Fruit fly (Drosophila melanogaster): ENCODE measurements around the gene 5PtaseI.

5PtaseI gene

DNA sequence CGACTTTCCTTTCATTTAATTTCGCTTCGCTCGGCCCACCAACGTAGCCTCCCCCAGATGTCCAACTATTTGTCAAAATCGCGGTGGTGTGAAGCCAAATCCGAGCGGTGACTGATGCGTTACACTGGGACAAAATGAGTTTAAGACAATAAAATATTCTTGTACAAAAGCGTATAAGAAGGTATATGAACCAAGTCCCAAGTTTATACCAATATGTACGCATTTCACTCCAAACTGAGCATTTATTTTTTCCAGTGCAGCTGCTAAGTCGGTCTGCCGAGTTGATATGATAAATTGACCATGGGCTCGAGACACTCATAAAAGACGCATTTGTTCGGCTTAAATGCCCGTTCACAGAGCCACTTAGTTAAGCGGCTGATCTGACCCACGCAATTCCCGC, 40.2 kb downstream of the 5PtaseI start (continued):
- TF ChIP-seq CG11085 (GFP tag; IDR thresholded peaks at IDR 0.05) (no peak), unc-4 (GFP tag; IDR thresholded peaks at IDR 0.05; ENCODE audit: partially characterized antibody) (no peak), CG12236 (GFP tag; optimal IDR thresholded peaks at IDR 0.05) (no peak), CG11723 (GFP tag; optimal IDR thresholded peaks at IDR 0.05) (peak; percentile 6), dpn (GFP tag; optimal IDR thresholded peaks at IDR 0.05) (peak; percentile 49 to 70), CG9797 (GFP tag; optimal IDR thresholded peaks at IDR 0.05) (no peak), CG7786 (GFP tag; optimal IDR thresholded peaks at IDR 0.05) (peak; percentile 42), Scr (GFP tag; IDR thresholded peaks at IDR 0.05; ENCODE audit: partially characterized antibody) (no peak), CG18599 (GFP tag; optimal IDR thresholded peaks at IDR 0.05) (peak; percentile 43), sens-2 (GFP tag; IDR thresholded peaks at IDR 0.05) (no peak), CG32767 (GFP tag; IDR thresholded peaks at IDR 0.05) (no peak), crol (GFP tag; IDR thresholded peaks at IDR 0.05) (no peak), CG43689 (GFP tag; IDR thresholded peaks at IDR 0.05) (0 out of 2 replicates have a peak, but pooled peaks have one; percentile 14), ham (GFP tag; IDR thresholded peaks at IDR 0.05) (no peak), CG10565 (GFP tag; optimal IDR thresholded peaks at IDR 0.05) (no peak), Dbx (GFP tag; IDR thresholded peaks at IDR 0.05) (0 out of 3 replicates have a peak, but pooled peaks have one; percentile 42), CG6683 (GFP tag; optimal IDR thresholded peaks at IDR 0.05) (no peak), GATAe (GFP tag; conservative IDR thresholded peaks at IDR 0.05) (no peak), CG6272 (GFP tag; IDR thresholded peaks at IDR 0.05) (no peak), ems (GFP tag; optimal IDR thresholded peaks at IDR 0.05) (no peak), CG4854 (GFP tag; optimal IDR thresholded peaks at IDR 0.05) (no peak), Ets65A (GFP tag) (peak; percentile 73), CG12391 (tag; optimal IDR thresholded peaks at IDR 0.05) (peak; percentile 54), kah (GFP tag; optimal IDR thresholded peaks at IDR 0.05) (no peak), crp (GFP tag; optimal IDR thresholded peaks at IDR 0.05) (no peak), CG4730 (GFP tag; IDR thresholded peaks at IDR 0.05) (peak; percentile 31; the same call in 1 of the 2 replicates), CG9727 (GFP tag; optimal IDR thresholded peaks at IDR 0.05) (peak; percentile 29), gro (GFP tag; optimal IDR thresholded peaks at IDR 0.05) (no peak), CG10321 (GFP tag; IDR thresholded peaks at IDR 0.05) (0 out of 2 replicates have a peak, but pooled peaks have one; percentile 18), CG34376 (GFP tag; optimal IDR thresholded peaks at IDR 0.05) (no peak), bab2 (GFP tag; optimal IDR thresholded peaks at IDR 0.05) (peak; percentile 66), ATbp (GFP tag; optimal IDR thresholded peaks at IDR 0.05) (peak; percentile 17), kay (GFP tag; optimal IDR thresholded peaks at IDR 0.05) (no peak), CG11093 (GFP tag; IDR thresholded peaks at IDR 0.05) (no peak), lmd (GFP tag; IDR thresholded peaks at IDR 0.05) (peak; percentile 76), CG8359 (GFP tag; optimal IDR thresholded peaks at IDR 0.05; ENCODE audit: borderline replicate concordance) (no peak), pan (optimal IDR thresholded peaks at IDR 0.05) (no peak), pan (GFP tag; optimal IDR thresholded peaks at IDR 0.05 in 1 of 2, IDR thresholded peaks at IDR 0.05 in 1 of 2) (peak in 1 of 2 experiments; percentile 66), dati (GFP tag; IDR thresholded peaks at IDR 0.05) (no peak), H15 (GFP tag; IDR thresholded peaks at IDR 0.05) (peak; percentile 48; the same call in 1 of the 3 replicates), Rx (GFP tag; IDR thresholded peaks at IDR 0.05) (peak; percentile 63), chm (GFP tag; IDR thresholded peaks at IDR 0.05) (peak; percentile 31; the same call in 1 of the 2 replicates), Ssrp (tag; optimal IDR thresholded peaks at IDR 0.05) (peak; percentile 30), CG13775 (GFP tag; optimal IDR thresholded peaks at IDR 0.05) (no peak), cg (GFP tag; optimal IDR thresholded peaks at IDR 0.05) (no peak), CG6689 (GFP tag; IDR thresholded peaks at IDR 0.05) (peak; percentile 67), unpg (GFP tag; optimal IDR thresholded peaks at IDR 0.05) (peak; percentile 46), CG3281 (GFP tag; optimal IDR thresholded peaks at IDR 0.05) (peak; percentile 22), Eip74EF (GFP tag; optimal IDR thresholded peaks at IDR 0.05) (peak in 1 of 2 experiments; percentile 38), rib (GFP tag; IDR thresholded peaks at IDR 0.05) (no peak), CG6791 (GFP tag; IDR thresholded peaks at IDR 0.05; ENCODE audit: partially characterized antibody) (no peak)
